Worm (Caenorhabditis elegans) whole organism, early embryonic: Measurements from ENCODE around the gene parn-1.

Experiments used
- B0310.2 ChIP-seq: sonication (generic microtip); optimal IDR thresholded peaks from 2 replicates; lab custom pipeline; 2016; ENCODE audit warnings: mild to moderate bottlenecking, missing genetic modification characterization, missing compliant biosample characterization
- F13C5.2 ChIP-seq: sonication (generic microtip); optimal IDR thresholded peaks from 2 replicates; lab custom pipeline; 2017; ENCODE audit warnings: mild to moderate bottlenecking, missing genetic modification characterization, inconsistent platforms, missing compliant biosample characterization
- aly-1 ChIP-seq: sonication (generic microtip); optimal IDR thresholded peaks from 2 replicates; lab custom pipeline; 2016; ENCODE audit warnings: missing genetic modification characterization, missing compliant biosample characterization
- ama-1 ChIP-seq: fragments of 150-350 bp; optimal IDR thresholded peaks from 2 replicates; lab custom pipeline; 2014
- ceh-13 ChIP-seq: fragments of 200-800 bp; sonication (Bioruptor generic); optimal IDR thresholded peaks from 2 replicates; lab custom pipeline; 2018; ENCODE audit warnings: mild to moderate bottlenecking, missing genetic modification characterization, missing compliant biosample characterization
- ceh-36 ChIP-seq: sonication (generic microtip); optimal IDR thresholded peaks from 2 replicates; lab custom pipeline; 2016; ENCODE audit warnings: missing genetic modification characterization, inconsistent platforms, missing compliant biosample characterization
- ets-7 ChIP-seq: sonication (generic microtip); optimal IDR thresholded peaks from 2 replicates; lab custom pipeline; 2016; ENCODE audit warnings: missing genotype, missing genetic modification characterization, missing compliant biosample characterization
- flt-1 ChIP-seq: fragments of 200-800 bp; sonication (Bioruptor generic); IDR thresholded peaks from 2 replicates; pipeline ENCODE4 v1.3.6; 2022; ENCODE audit warnings: missing genetic modification characterization, missing compliant biosample characterization
- hmbx-1 ChIP-seq: sonication (generic microtip); optimal IDR thresholded peaks from 2 replicates; lab custom pipeline; 2016; ENCODE audit warnings: mild to moderate bottlenecking, missing genetic modification characterization, missing compliant biosample characterization
- hmg-4 ChIP-seq: fragments of 200-800 bp; sonication (Bioruptor generic); optimal IDR thresholded peaks from 2 replicates; lab custom pipeline; 2018; ENCODE audit warnings: mild to moderate bottlenecking, missing genetic modification characterization, missing compliant biosample characterization
- hnd-1 ChIP-seq: sonication (generic microtip); optimal IDR thresholded peaks from 2 replicates; lab custom pipeline; 2016; ENCODE audit warnings: missing genetic modification characterization, missing compliant biosample characterization
- pes-1 ChIP-seq: fragments of 200-800 bp; sonication (Bioruptor generic); IDR thresholded peaks from 2 replicates; pipeline ENCODE4 v1.3.6; 2022; ENCODE audit warnings: missing genetic modification reagents, missing genetic modification characterization, missing compliant biosample characterization
- scrt-1 ChIP-seq: fragments of 200-800 bp; sonication (Bioruptor generic); IDR thresholded peaks from 2 replicates; pipeline ENCODE4 v1.3.6; 2022; ENCODE audit warnings: missing genetic modification characterization, missing compliant biosample characterization
- sea-1 ChIP-seq: fragments of 200-800 bp; sonication (Bioruptor generic); conservative IDR thresholded peaks from 2 replicates; pipeline ENCODE4 v1.3.6; 2022; ENCODE audit warnings: missing genetic modification characterization, missing compliant biosample characterization
- tbx-11 ChIP-seq: fragments of 200-800 bp; sonication (Bioruptor generic); IDR thresholded peaks from 2 replicates; pipeline ENCODE4 v1.3.6; 2022; ENCODE audit warnings: missing genetic modification characterization, missing compliant biosample characterization
- tbx-37 ChIP-seq: fragments of 200-800 bp; sonication (Bioruptor generic); conservative IDR thresholded peaks from 2 replicates; pipeline ENCODE4 v1.3.6; 2022; ENCODE audit warnings: missing genetic modification reagents, missing genetic modification characterization, missing compliant biosample characterization
- tra-4 ChIP-seq: sonication (generic microtip); optimal IDR thresholded peaks from 2 replicates; lab custom pipeline; 2017; ENCODE audit warnings: missing genetic modification characterization, missing compliant biosample characterization

parn-1 gene

DNA sequence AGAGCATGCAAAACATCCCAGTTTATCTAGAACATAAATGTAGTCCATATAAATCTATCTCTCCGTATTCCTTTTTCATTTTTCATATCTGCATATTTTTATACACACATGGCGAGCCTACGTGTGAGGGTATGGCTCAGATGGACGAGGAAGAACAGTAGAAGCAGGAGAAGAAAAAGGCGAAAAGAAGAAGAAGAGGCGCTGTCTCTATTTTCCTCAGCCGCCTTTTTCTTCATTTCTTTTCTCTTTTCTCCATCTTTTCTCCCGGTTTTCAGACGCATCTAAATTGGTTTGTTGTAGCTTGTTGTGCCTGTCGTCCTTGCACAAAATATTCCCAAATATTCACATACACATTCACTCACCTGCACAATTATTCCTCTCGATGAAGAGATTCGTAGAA is 913 bp upstream of the parn-1 start, which contains the start of gene K10C8.4:
TSS of gene K10C8.4 (plus strand) at position 301 of the 400 bp plus-strand sequence.
- TF ChIP-seq scrt-1 (GFP tag; lab: Robert Waterston, UW), result no peak
- TF ChIP-seq ceh-13, result no peak
- TF ChIP-seq aly-1 (tag; lab: Kevin White, UChicago), result no peak
- TF ChIP-seq B0310.2 (tag; lab: Kevin White, UChicago), result no peak
- no peak for TF ChIP-seq tbx-11 (GFP tag; lab: Robert Waterston, UW)
- no peak for TF ChIP-seq tbx-37
- no peak for TF ChIP-seq flt-1 (GFP tag; lab: Robert Waterston, UW)
- no peak for TF ChIP-seq F13C5.2 (tag; lab: Kevin White, UChicago)
- no peak for TF ChIP-seq hmbx-1 (tag; lab: Kevin White, UChicago)
- no peak for TF ChIP-seq tra-4 (tag; lab: Kevin White, UChicago)
- TF ChIP-seq sea-1, result no peak
- TF ChIP-seq ceh-36 (tag; lab: Kevin White, UChicago), result no peak
- TF ChIP-seq pes-1 (GFP tag; lab: Robert Waterston, UW), result no peak
- TF ChIP-seq ets-7 (tag; lab: Kevin White, UChicago), result no peak
- no peak for TF ChIP-seq hmg-4 (GFP tag; lab: Kevin White, UChicago)
- no peak for TF ChIP-seq hnd-1 (tag; lab: Kevin White, UChicago)
- no peak for TF ChIP-seq ama-1

DNA sequence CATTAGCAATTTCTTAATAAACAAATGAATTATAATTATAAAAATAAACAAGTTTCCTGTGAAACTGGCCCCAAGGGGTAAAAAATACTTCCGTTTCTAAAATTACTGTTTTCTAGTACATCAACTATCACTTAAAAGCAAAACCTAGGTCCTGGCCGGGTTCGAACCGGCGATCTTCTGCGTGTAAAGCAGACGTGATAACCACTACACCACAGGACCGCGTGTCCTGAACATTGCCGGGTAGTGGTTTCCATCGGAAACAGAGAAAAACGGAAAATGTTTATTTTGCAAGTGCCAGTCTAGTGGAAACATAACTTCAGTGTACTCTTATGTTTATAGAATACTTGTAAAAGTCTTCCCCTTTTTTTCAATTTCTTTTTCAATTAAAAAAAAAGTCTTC is 11.8 kb downstream of the parn-1 start:
- no peak for TF ChIP-seq ceh-13
- no peak for TF ChIP-seq tbx-37
- TF ChIP-seq F13C5.2 (tag; lab: Kevin White, UChicago), result no peak
- TF ChIP-seq tra-4 (tag; lab: Kevin White, UChicago), result no peak

DNA sequence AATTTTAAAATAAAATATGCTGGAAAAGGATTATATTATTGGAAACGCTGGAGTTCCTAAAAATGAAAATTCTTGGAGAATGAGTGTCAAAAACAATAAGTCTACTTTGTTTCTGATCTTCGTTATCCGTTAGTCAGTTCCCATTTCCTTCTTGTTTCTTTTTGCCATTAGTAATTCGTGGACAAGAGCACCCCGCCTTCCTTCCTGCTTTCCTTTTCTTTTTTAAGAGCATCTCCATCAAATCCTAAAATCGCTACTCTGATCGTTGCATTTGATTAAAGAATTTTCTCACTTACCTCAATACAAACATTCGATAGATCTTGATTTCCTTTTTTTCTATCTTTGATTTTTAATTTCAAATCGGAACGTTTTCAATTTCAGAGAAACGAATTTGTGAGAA is 15.2 kb downstream of the parn-1 start, which contains the start of gene frpr-15:
TSS of gene frpr-15 (plus strand) at position 301 of the 400 bp plus-strand sequence.
- no peak for TF ChIP-seq F13C5.2 (tag; lab: Kevin White, UChicago)
- TF ChIP-seq aly-1 (tag; lab: Kevin White, UChicago), result no peak
- no peak for TF ChIP-seq sea-1
- no peak for TF ChIP-seq tbx-37
- TF ChIP-seq hmbx-1 (tag; lab: Kevin White, UChicago), result no peak
- TF ChIP-seq tbx-11 (GFP tag; lab: Robert Waterston, UW), result no peak
- TF ChIP-seq pes-1 (GFP tag; lab: Robert Waterston, UW), result no peak
- TF ChIP-seq flt-1 (GFP tag; lab: Robert Waterston, UW), result no peak
- TF ChIP-seq scrt-1 (GFP tag; lab: Robert Waterston, UW), result no peak
- no peak for TF ChIP-seq tra-4 (tag; lab: Kevin White, UChicago)
- no peak for TF ChIP-seq ets-7 (tag; lab: Kevin White, UChicago)

DNA sequence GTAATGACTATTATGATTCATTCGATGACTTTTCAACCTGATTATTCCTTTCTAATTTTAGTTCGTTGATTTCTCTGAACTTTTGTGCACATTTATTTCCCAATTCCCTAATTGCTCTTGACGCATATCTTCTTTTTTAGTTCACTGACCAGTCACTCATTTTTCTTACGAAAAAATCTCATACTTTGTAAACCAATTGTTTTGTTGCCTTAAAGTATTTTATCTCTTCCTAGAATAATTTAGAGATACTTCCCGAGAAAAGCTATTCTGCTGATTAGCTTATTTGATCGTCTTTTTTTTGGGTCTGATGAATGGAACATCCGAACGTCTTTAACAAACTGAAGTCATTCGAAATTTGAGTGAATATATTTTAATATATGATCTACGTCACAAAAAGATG is 15.8 kb downstream of the parn-1 start:
- TF ChIP-seq F13C5.2 (tag; lab: Kevin White, UChicago) (no peak), B0310.2 (tag; lab: Kevin White, UChicago) (no peak), flt-1 (GFP tag; lab: Robert Waterston, UW) (no peak), ama-1 (no peak), ceh-36 (tag; lab: Kevin White, UChicago) (no peak), sea-1 (no peak), ceh-13 (no peak), hnd-1 (tag; lab: Kevin White, UChicago) (no peak), pes-1 (GFP tag; lab: Robert Waterston, UW) (no peak), aly-1 (tag; lab: Kevin White, UChicago) (no peak), tra-4 (tag; lab: Kevin White, UChicago) (no peak), hmbx-1 (tag; lab: Kevin White, UChicago) (no peak), tbx-37 (no peak), ets-7 (tag; lab: Kevin White, UChicago) (no peak), tbx-11 (GFP tag; lab: Robert Waterston, UW) (no peak)

DNA sequence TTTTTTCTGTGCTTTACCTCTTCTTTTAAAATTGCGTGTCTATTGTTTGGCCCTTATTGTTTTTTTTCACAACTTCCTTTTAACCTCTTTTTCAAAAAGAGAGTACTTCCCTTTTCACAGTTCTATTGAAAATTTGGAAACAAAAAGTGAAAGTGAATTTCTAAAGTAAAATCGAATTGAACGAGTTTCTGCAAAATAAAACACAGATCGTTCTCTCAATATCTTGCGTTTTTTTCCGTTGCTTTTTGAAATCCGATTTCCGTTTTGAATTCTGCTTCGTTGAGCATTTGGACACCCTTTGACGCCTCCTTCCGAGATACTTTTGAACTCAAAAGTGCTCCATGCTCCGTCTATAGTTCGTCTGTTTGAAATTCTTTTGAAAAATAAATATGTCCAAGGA is 18.8 kb downstream of the parn-1 start:
- TF ChIP-seq ceh-36 (tag; lab: Kevin White, UChicago) (no peak), hmbx-1 (tag; lab: Kevin White, UChicago) (no peak), sea-1 (no peak), B0310.2 (tag; lab: Kevin White, UChicago) (no peak), ama-1 (no peak), tra-4 (tag; lab: Kevin White, UChicago) (no peak), hmg-4 (GFP tag; lab: Kevin White, UChicago) (no peak), scrt-1 (GFP tag; lab: Robert Waterston, UW) (no peak), flt-1 (GFP tag; lab: Robert Waterston, UW) (no peak), tbx-37 (no peak)

DNA sequence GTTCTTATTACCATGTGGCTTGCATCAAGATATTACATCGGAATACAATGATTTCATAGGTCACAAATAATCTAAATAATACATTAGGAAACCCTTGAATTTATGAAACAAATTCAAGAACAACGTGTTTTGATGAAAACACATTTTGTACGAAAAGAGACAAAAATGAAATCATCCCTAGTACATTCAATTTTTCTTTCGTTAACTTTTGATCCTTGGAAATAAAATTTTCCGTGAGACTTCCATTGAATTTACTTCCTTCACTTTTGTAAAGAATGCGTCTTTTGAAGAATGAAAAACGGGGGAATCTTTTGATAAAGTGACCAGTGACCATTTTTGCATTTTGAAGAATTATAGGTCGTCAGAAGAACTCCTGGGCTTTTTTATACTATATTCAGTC is 21.3 kb downstream of the parn-1 start:
- TF ChIP-seq sea-1 (no peak), B0310.2 (tag; lab: Kevin White, UChicago) (no peak), tbx-37 (no peak)

DNA sequence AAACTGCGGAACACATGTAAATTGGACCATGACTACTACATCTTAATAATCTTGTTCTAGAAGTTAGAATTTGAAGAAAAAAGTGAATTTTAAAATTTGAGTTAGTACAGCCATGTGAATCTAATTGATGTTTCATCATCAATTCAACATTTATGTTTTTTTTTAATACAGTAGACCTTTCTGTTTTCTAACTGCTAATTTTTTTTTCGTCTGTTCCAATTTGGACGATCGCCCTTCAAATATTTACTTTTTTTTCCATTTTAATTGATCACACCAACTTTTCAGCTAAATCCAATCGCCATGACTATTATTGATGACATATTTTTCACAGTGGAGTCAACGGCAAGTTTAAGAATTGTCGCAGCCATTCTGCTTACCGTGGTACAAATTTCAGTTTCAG is 24.4 kb downstream of the parn-1 start, which contains the start of gene srx-116:
TSS of gene srx-116 (plus strand) at position 301 of the 400 bp plus-strand sequence.
- TF ChIP-seq pes-1 (GFP tag; lab: Robert Waterston, UW) (no peak), hmbx-1 (tag; lab: Kevin White, UChicago) (no peak), ama-1 (no peak), ets-7 (tag; lab: Kevin White, UChicago) (no peak), tbx-37 (no peak), ceh-13 (no peak), ceh-36 (tag; lab: Kevin White, UChicago) (no peak), F13C5.2 (tag; lab: Kevin White, UChicago) (no peak), hnd-1 (tag; lab: Kevin White, UChicago) (no peak), B0310.2 (tag; lab: Kevin White, UChicago) (no peak), sea-1 (no peak), aly-1 (tag; lab: Kevin White, UChicago) (no peak), flt-1 (GFP tag; lab: Robert Waterston, UW) (no peak), tra-4 (tag; lab: Kevin White, UChicago) (no peak), tbx-11 (GFP tag; lab: Robert Waterston, UW) (no peak)

DNA sequence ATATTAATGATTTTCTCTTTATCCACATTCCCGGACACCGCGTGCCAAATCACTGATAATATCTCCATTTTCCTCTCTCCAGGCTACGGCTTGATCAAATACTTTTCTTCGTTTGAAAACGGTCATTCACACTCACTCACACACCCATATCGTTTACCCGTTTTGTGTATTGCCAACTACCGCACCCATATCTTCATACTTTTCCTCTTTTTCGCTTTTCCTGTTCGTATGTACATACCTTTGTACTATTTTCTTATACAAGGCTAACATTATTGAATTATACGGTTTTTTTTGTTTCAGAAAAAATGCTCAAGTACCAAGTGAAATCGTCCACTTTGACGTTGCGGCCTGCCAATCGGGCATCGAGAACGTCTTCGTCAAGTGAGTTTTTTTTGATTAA is 27.1 kb downstream of the parn-1 start, which contains the start of gene W05B10.4:
TSS of gene W05B10.4 (plus strand) at position 301 of the 400 bp plus-strand sequence.
- no peak for TF ChIP-seq ceh-13
- TF ChIP-seq hnd-1 (tag; lab: Kevin White, UChicago), result no peak
- no peak for TF ChIP-seq ceh-36 (tag; lab: Kevin White, UChicago)
- TF ChIP-seq tbx-11 (GFP tag; lab: Robert Waterston, UW), result no peak
- TF ChIP-seq hmg-4 (GFP tag; lab: Kevin White, UChicago), result no peak
- TF ChIP-seq ets-7 (tag; lab: Kevin White, UChicago), result no peak
- TF ChIP-seq B0310.2 (tag; lab: Kevin White, UChicago), result no peak
- TF ChIP-seq sea-1, result no peak
- TF ChIP-seq aly-1 (tag; lab: Kevin White, UChicago), result no peak
- TF ChIP-seq tbx-37, result no peak
- no peak for TF ChIP-seq ama-1
